Fruit fly (Drosophila melanogaster) ovary, adult (tissue): ENCODE measurements around the gene CG31464.
A peak's percentile ranks its signal among the peaks of the same experiment; 100 is the strongest.

Experiments used
- CG17801 ChIP-seq: fragments of 200-800 bp; optimal IDR thresholded peaks from 2 replicates; lab custom pipeline; 2019; ENCODE audit warnings: missing biosample characterization, mild to moderate bottlenecking, missing genetic modification characterization, moderate library complexity; ENCODE audit not compliant: partially characterized antibody

CG31464 gene

dm6 chr3R:8313038-8313437 lies 22.0 kb downstream of the CG31464 start, which contains the start of gene CG7483:
Gene CG7483, plus strand, starts transcription at chr3R:8313208.
- TF ChIP-seq CG17801 (GFP tag; lab: Kevin White, UChicago): peak; percentile 58

DNA sequence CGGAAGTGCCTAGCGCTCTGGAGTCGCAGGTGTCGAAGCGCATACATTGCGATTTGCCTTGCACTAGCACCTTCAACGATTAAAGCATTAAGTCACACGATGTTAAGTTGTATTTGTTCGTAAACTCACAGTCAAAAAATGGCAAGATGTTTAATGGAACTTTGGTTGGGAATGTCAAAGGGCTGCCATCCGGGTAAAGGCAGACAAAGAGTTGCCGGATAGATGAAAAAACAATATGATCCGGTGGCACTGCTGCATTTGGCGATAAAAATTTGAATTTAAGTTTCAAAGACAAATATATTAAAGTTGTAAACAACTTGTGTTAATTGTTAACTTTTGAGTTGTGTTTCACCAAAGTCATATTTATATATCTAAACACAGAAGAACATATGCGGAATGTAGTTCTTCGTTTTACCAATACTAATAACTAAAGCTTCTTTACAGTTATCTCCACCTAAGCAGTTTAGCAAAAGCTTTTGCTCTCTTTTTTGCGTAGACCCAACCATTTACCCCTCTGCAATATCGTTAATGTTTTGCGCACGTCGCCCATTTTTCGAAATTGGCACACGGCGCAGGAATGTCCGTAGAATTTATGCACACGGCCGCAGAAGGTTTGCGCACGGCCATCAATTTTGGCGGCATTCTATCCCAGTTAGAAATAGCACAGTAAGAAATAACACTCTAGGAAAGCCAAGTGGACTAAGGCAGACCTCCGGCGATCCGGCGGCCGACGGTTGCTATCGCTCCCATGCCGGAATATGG lies 25.5 kb downstream of the CG31464 start, which contains the start of gene Coq2:
Gene Coq2, minus strand, starts transcription at position 200 of the 762 bp plus-strand sequence.
- no peak for TF ChIP-seq CG17801 (GFP tag; lab: Kevin White, UChicago)

- TF ChIP-seq CG17801 (GFP tag; lab: Kevin White, UChicago): no peak
Measured at dm6 chr3R:8317215-8317614, 26.2 kb downstream of the CG31464 start, which contains the start of gene Ctr1B. Gene Ctr1B, plus strand, starts transcription at chr3R:8317612.

dm6 chr3R:8317709-8318335 lies 26.8 kb downstream of the CG31464 start:
- no peak for TF ChIP-seq CG17801 (GFP tag; lab: Kevin White, UChicago)

dm6 chr3R:8321447-8321846 lies 30.4 kb downstream of the CG31464 start, which contains the start of gene Or85a:
Gene Or85a, plus strand, starts transcription at chr3R:8321747.
- TF ChIP-seq CG17801 (GFP tag; lab: Kevin White, UChicago): no peak

DNA sequence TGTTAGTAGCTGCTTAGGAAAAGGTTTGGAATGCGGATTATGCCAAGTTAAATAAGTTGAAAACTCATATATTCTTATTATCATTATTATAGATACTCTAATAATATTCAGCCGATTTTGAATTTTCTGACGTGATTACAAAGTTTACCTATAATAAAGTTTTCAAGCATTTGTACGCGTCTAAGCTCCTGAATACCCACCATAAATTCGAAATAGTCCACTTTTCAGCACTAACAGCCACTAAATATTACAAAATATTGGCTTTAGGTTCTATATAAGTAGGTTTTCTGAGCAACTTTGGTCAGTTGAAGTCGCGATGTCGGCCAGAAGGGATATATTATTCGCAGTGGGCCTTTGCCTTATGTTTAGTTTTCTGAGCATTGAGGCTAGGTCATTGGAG lies 33.0 kb downstream of the CG31464 start, which contains the start of gene CG7443:
Gene CG7443, plus strand, starts transcription at position 301 of the 400 bp plus-strand sequence.
- TF ChIP-seq CG17801 (GFP tag; lab: Kevin White, UChicago): no peak

- TF ChIP-seq CG17801 (GFP tag; lab: Kevin White, UChicago): no peak
Measured at dm6 chr3R:8326884-8327283, 35.8 kb downstream of the CG31464 start.

dm6 chr3R:8327967-8328789 lies 37.1 kb downstream of the CG31464 start:
- no peak for TF ChIP-seq CG17801 (GFP tag; lab: Kevin White, UChicago)

- TF ChIP-seq CG17801 (GFP tag; lab: Kevin White, UChicago): no peak
Measured at dm6 chr3R:8329628-8330027, 38.6 kb downstream of the CG31464 start.

- TF ChIP-seq CG17801 (GFP tag; lab: Kevin White, UChicago): no peak
Measured at dm6 chr3R:8333768-8334470, 42.9 kb downstream of the CG31464 start, which contains the start of gene Poxm. Gene Poxm, minus strand, starts transcription at chr3R:8333792.

- TF ChIP-seq CG17801 (GFP tag; lab: Kevin White, UChicago): no peak
Measured at dm6 chr3R:8334471-8334783, 43.4 kb downstream of the CG31464 start.

DNA sequence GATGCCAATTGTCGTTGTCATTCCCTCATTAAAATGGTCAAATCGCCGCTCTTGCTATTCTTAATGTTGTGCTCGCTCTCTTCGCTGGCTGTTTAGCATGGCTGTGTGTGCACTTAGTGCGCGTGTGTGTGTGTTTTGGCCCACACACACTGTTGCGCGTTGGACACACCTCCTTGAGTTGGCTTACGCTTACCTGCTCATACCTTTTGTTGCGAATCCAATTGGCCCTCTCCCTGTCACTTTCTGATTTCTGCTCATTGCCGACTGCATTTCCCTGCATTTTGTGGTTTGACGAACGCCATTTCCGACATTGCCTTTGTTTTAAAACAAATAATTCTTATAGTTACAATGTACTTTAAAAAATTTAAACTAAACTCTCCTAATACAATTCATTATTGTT lies 43.9 kb downstream of the CG31464 start:
- no peak for TF ChIP-seq CG17801 (GFP tag; lab: Kevin White, UChicago)

- TF ChIP-seq CG17801 (GFP tag; lab: Kevin White, UChicago): no peak
Measured at dm6 chr3R:8336012-8336567, 45.0 kb downstream of the CG31464 start.

dm6 chr3R:8340675-8341275 lies 49.7 kb downstream of the CG31464 start, which contains the start of the genes COX7A and Arl2:
Gene COX7A, minus strand, starts transcription at chr3R:8341043.
Gene Arl2, plus strand, starts transcription at chr3R:8341100.
- peak; percentile 35 for TF ChIP-seq CG17801 (GFP tag; lab: Kevin White, UChicago)
